Fruit fly (Drosophila melanogaster) whole organism, embryonic: ENCODE results near the gene pbl.

Experiments used
- Ada2b ChIP-seq: fragments of 200-800 bp; sonication (Bioruptor generic); IDR thresholded peaks from 2 replicates; pipeline ENCODE4 v1.3.6; 2022; ENCODE audit warnings: missing biosample characterization, missing genetic modification characterization
- BEAF-32 ChIP-seq: fragments of 200-800 bp; sonication (Bioruptor generic); optimal IDR thresholded peaks from 3 replicates; lab custom pipeline; 2017; ENCODE audit warnings: missing biosample characterization, missing genetic modification characterization, mild to moderate bottlenecking, moderate library complexity, missing genetic modification reagents
- CG10366 ChIP-seq: fragments of 200-800 bp; sonication (Bioruptor generic); IDR thresholded peaks from 2 replicates; pipeline ENCODE4 v1.3.6; 2022; ENCODE audit warnings: missing biosample characterization, missing genetic modification characterization
- CG11456 ChIP-seq: fragments of 200-800 bp; sonication (Bioruptor generic); IDR thresholded peaks from 3 replicates; pipeline ENCODE4 v1.3.6; 2022; ENCODE audit warnings: missing biosample characterization, missing genetic modification characterization
- CG11560 ChIP-seq: fragments of 200-800 bp; sonication (Bioruptor generic); IDR thresholded peaks from 3 replicates; pipeline ENCODE4 v1.3.6; 2022; ENCODE audit warnings: missing biosample characterization, missing genetic modification characterization
- CG12104 ChIP-seq: fragments of 200-800 bp; sonication (Bioruptor generic); optimal IDR thresholded peaks from 3 replicates; lab custom pipeline; 2016; ENCODE audit warnings: missing biosample characterization, missing genetic modification characterization
- CG13287 ChIP-seq: fragments of 200-800 bp; sonication (Bioruptor generic); IDR thresholded peaks from 2 replicates; pipeline ENCODE4 v1.3.6; 2022; ENCODE audit warnings: missing biosample characterization, missing genetic modification characterization; ENCODE audit not compliant: partially characterized antibody
- CG13424 ChIP-seq: fragments of 200-800 bp; sonication (Bioruptor generic); optimal IDR thresholded peaks from 2 replicates; lab custom pipeline; 2019; ENCODE audit warnings: missing biosample characterization, mild to moderate bottlenecking, missing genetic modification characterization, moderate library complexity
- CG14860 ChIP-seq: fragments of 200-800 bp; sonication (Bioruptor generic); IDR thresholded peaks from 3 replicates; pipeline ENCODE4 v1.3.6; 2022; ENCODE audit warnings: missing biosample characterization, missing genetic modification characterization; ENCODE audit not compliant: partially characterized antibody
- CG15011 ChIP-seq: fragments of 200-800 bp; sonication (Bioruptor generic); optimal IDR thresholded peaks from 3 replicates; lab custom pipeline; 2018; ENCODE audit warnings: missing biosample characterization, mild to moderate bottlenecking, missing genetic modification characterization
- CG15479 ChIP-seq: fragments of 200-800 bp; sonication (Bioruptor generic); optimal IDR thresholded peaks from 3 replicates; lab custom pipeline; 2019; ENCODE audit warnings: missing biosample characterization, mild to moderate bottlenecking, missing genetic modification characterization, moderate library complexity
- CG16779 ChIP-seq: fragments of 200-800 bp; sonication (Bioruptor generic); IDR thresholded peaks from 2 replicates; pipeline ENCODE4 v1.3.6; 2022; ENCODE audit warnings: missing biosample characterization, missing genetic modification characterization
- CG16815 ChIP-seq: fragments of 200-800 bp; sonication (Bioruptor generic); optimal IDR thresholded peaks from 3 replicates; lab custom pipeline; 2017; ENCODE audit warnings: missing biosample characterization, mild to moderate bottlenecking, missing genetic modification characterization
- CG18599 ChIP-seq: fragments of 200-800 bp; sonication (Bioruptor generic); optimal IDR thresholded peaks from 3 replicates; lab custom pipeline; 2017; ENCODE audit warnings: missing biosample characterization, missing genetic modification characterization, mild to moderate bottlenecking, moderate library complexity, missing genetic modification reagents
- CG2116 ChIP-seq: fragments of 200-800 bp; sonication (Bioruptor generic); optimal IDR thresholded peaks from 3 replicates; lab custom pipeline; 2018; ENCODE audit warnings: missing biosample characterization, mild to moderate bottlenecking, missing genetic modification characterization
- CG2199 ChIP-seq: fragments of 200-800 bp; sonication (Bioruptor generic); IDR thresholded peaks from 3 replicates; pipeline ENCODE4 v1.3.6; 2022; ENCODE audit warnings: missing biosample characterization, missing genetic modification characterization
- CG2889 ChIP-seq: fragments of 200-800 bp; sonication (Bioruptor generic); IDR thresholded peaks from 3 replicates; pipeline ENCODE4 v1.3.6; 2022; ENCODE audit warnings: missing biosample characterization, missing genetic modification characterization
- CG6254 ChIP-seq: fragments of 200-800 bp; sonication (Bioruptor generic); optimal IDR thresholded peaks from 3 replicates; lab custom pipeline; 2017; ENCODE audit warnings: mild to moderate bottlenecking, missing biosample characterization, missing genetic modification reagents, missing genetic modification characterization
- CG7963 ChIP-seq: fragments of 200-800 bp; sonication (Bioruptor generic); IDR thresholded peaks from 3 replicates; pipeline ENCODE4 v1.3.6; 2022; ENCODE audit warnings: missing biosample characterization, missing genetic modification characterization; ENCODE audit not compliant: partially characterized antibody
- CG8281 ChIP-seq: fragments of 200-800 bp; sonication (Bioruptor generic); optimal IDR thresholded peaks from 2 replicates; lab custom pipeline; 2018; ENCODE audit warnings: missing biosample characterization, mild to moderate bottlenecking, missing genetic modification characterization, moderate library complexity
- CG8290 ChIP-seq, 3 experiments: fragments of 200-800 bp; sonication (Bioruptor generic); optimal IDR thresholded peaks; 2 replicates each; lab custom pipeline; 2016 to 2019; ENCODE audit warnings: missing biosample characterization in 3 of 3, missing genetic modification characterization in 3 of 3, mild to moderate bottlenecking in 2 of 3, moderate library complexity in 1 of 3
- CG8924 ChIP-seq: fragments of 200-800 bp; optimal IDR thresholded peaks from 3 replicates; lab custom pipeline; 2019; ENCODE audit warnings: missing biosample characterization, mild to moderate bottlenecking, missing genetic modification characterization, moderate library complexity
- Dip2 ChIP-seq: fragments of 200-800 bp; sonication (Bioruptor generic); IDR thresholded peaks from 2 replicates; pipeline ENCODE4 v1.3.6; 2022; ENCODE audit warnings: missing biosample characterization, missing genetic modification characterization
- Elba2 ChIP-seq: fragments of 200-800 bp; sonication (Bioruptor generic); optimal IDR thresholded peaks from 3 replicates; lab custom pipeline; 2016; ENCODE audit warnings: missing biosample characterization, missing genetic modification characterization
- Hr39 ChIP-seq: fragments of >200 bp; optimal IDR thresholded peaks from 2 replicates; lab custom pipeline; 2017
- MTF-1 ChIP-seq: fragments of 200-800 bp; sonication (Bioruptor generic); optimal IDR thresholded peaks from 2 replicates; lab custom pipeline; 2018; ENCODE audit warnings: missing biosample characterization, mild to moderate bottlenecking, missing genetic modification characterization, borderline replicate concordance
- Max ChIP-seq: fragments of 200-800 bp; sonication (Bioruptor generic); optimal IDR thresholded peaks from 2 replicates; lab custom pipeline; 2016; ENCODE audit warnings: missing biosample characterization, mild to moderate bottlenecking, missing genetic modification characterization
- NfI ChIP-seq: fragments of 200-800 bp; sonication (Bioruptor generic); optimal IDR thresholded peaks from 3 replicates; lab custom pipeline; 2018; ENCODE audit warnings: missing biosample characterization, mild to moderate bottlenecking, missing genetic modification characterization, moderate library complexity
- Scr ChIP-seq: fragments of 200-800 bp; sonication (Bioruptor generic); IDR thresholded peaks from 2 replicates; pipeline ENCODE4 v1.3.6; 2022; ENCODE audit warnings: missing biosample characterization, missing genetic modification characterization; ENCODE audit not compliant: partially characterized antibody
- Sox100B ChIP-seq: fragments of 200-800 bp; sonication (Bioruptor generic); optimal IDR thresholded peaks from 3 replicates; lab custom pipeline; 2018; ENCODE audit warnings: missing biosample characterization, mild to moderate bottlenecking, missing genetic modification characterization
- Sry-β ChIP-seq: fragments of 200-800 bp; sonication (Bioruptor generic); optimal IDR thresholded peaks from 2 replicates; lab custom pipeline; 2018; ENCODE audit warnings: missing biosample characterization, mild to moderate bottlenecking, missing genetic modification characterization, moderate library complexity
- Sry-δ ChIP-seq: fragments of 200-800 bp; sonication (Bioruptor generic); optimal IDR thresholded peaks from 2 replicates; lab custom pipeline; 2016; ENCODE audit warnings: missing biosample characterization, missing genetic modification characterization
- ab ChIP-seq: fragments of 200-800 bp; sonication (Bioruptor generic); optimal IDR thresholded peaks from 2 replicates; lab custom pipeline; 2016; ENCODE audit warnings: missing biosample characterization, missing genetic modification characterization
- cg ChIP-seq: fragments of 200-800 bp; sonication (Bioruptor generic); optimal IDR thresholded peaks from 3 replicates; lab custom pipeline; 2019; ENCODE audit warnings: missing biosample characterization, mild to moderate bottlenecking, missing genetic modification characterization, moderate library complexity
- chif ChIP-seq, 2 experiments: fragments of 200-800 bp; sonication (Bioruptor generic); optimal IDR thresholded peaks; 3 replicates each; lab custom pipeline; 2016; ENCODE audit warnings: missing biosample characterization in 2 of 2, missing genetic modification characterization in 2 of 2
- cwo ChIP-seq: fragments of 200-800 bp; sonication (Bioruptor generic); optimal IDR thresholded peaks from 3 replicates; lab custom pipeline; 2017; ENCODE audit warnings: missing biosample characterization, missing genetic modification characterization, mild to moderate bottlenecking, moderate library complexity, missing genetic modification reagents
- dpn ChIP-seq, 2 experiments: fragments of 200-800 bp; sonication (Bioruptor generic); optimal IDR thresholded peaks; 3 replicates each; lab custom pipeline; 2016; ENCODE audit warnings: missing biosample characterization in 2 of 2, missing genetic modification characterization in 2 of 2
- ewg ChIP-seq: fragments of 200-800 bp; sonication (Bioruptor generic); optimal IDR thresholded peaks from 3 replicates; lab custom pipeline; 2017; ENCODE audit warnings: mild to moderate bottlenecking, missing biosample characterization, missing genetic modification reagents, missing genetic modification characterization
- fru ChIP-seq: fragments of >200 bp; optimal IDR thresholded peaks from 2 replicates; lab custom pipeline; 2017
- insv ChIP-seq, 2 experiments: fragments of 200-800 bp; sonication (Bioruptor generic); optimal IDR thresholded peaks; 3 replicates each; lab custom pipeline; 2016 to 2018; ENCODE audit warnings: missing biosample characterization in 2 of 2, missing genetic modification characterization in 2 of 2
- mld ChIP-seq: fragments of 200-800 bp; sonication (Bioruptor generic); IDR thresholded peaks from 3 replicates; pipeline ENCODE4 v1.3.6; 2022; ENCODE audit warnings: missing biosample characterization, missing genetic modification characterization; ENCODE audit not compliant: partially characterized antibody
- odd ChIP-seq: fragments of 200-800 bp; sonication (Bioruptor generic); optimal IDR thresholded peaks from 2 replicates; lab custom pipeline; 2017; ENCODE audit warnings: missing biosample characterization, mild to moderate bottlenecking, missing genetic modification characterization
- pum ChIP-seq: fragments of 200-800 bp; sonication (Bioruptor generic); optimal IDR thresholded peaks from 2 replicates; lab custom pipeline; 2016; ENCODE audit warnings: missing biosample characterization, missing genetic modification characterization
- slp2 ChIP-seq: fragments of 200-800 bp; sonication (Bioruptor generic); optimal IDR thresholded peaks from 2 replicates; lab custom pipeline; 2016; ENCODE audit warnings: missing biosample characterization, missing genetic modification characterization
- sob ChIP-seq: fragments of 200-800 bp; sonication (Bioruptor generic); IDR thresholded peaks from 2 replicates; pipeline ENCODE4 v1.3.6; 2022; ENCODE audit warnings: missing biosample characterization, missing genetic modification characterization
- tna ChIP-seq: fragments of 200-800 bp; sonication (Bioruptor generic); IDR thresholded peaks from 2 replicates; pipeline ENCODE4 v1.3.6; 2022; ENCODE audit warnings: missing biosample characterization, missing genetic modification characterization; ENCODE audit not compliant: partially characterized antibody
- unpg ChIP-seq: fragments of 200-800 bp; sonication (Bioruptor generic); optimal IDR thresholded peaks from 3 replicates; lab custom pipeline; 2018; ENCODE audit warnings: missing biosample characterization, mild to moderate bottlenecking, missing genetic modification characterization, moderate library complexity
- wdn ChIP-seq: fragments of 200-800 bp; sonication (Bioruptor generic); IDR thresholded peaks from 2 replicates; pipeline ENCODE4 v1.3.6; 2022; ENCODE audit warnings: missing biosample characterization, missing genetic modification characterization
- yki ChIP-seq: fragments of >200 bp; optimal IDR thresholded peaks from 3 replicates; lab custom pipeline; 2018
- zf30C ChIP-seq: fragments of 200-800 bp; sonication (Bioruptor generic); optimal IDR thresholded peaks from 3 replicates; lab custom pipeline; 2018; ENCODE audit warnings: missing biosample characterization, mild to moderate bottlenecking, missing genetic modification characterization

pbl gene

dm6 chr3L:7863766-7864305 is 47.9 kb downstream of the pbl start (continued):
- peak; percentile 2 for TF ChIP-seq MTF-1 (GFP tag; lab: Kevin White, UChicago)
- peak; percentile 47 for TF ChIP-seq NfI (GFP tag; lab: Kevin White, UChicago)
- TF ChIP-seq chif (GFP tag; optimal IDR thresholded peaks at IDR 0.05; lab: Kevin White, UChicago), result no peak
- no peak for TF ChIP-seq ewg (GFP tag; lab: Kevin White, UChicago)
- TF ChIP-seq wdn, result peak; percentile 60; the same call in 1 of the 2 replicates
- TF ChIP-seq ab (GFP tag; lab: Kevin White, UChicago), result no peak
- TF ChIP-seq pum (GFP tag; lab: Kevin White, UChicago), result no peak
- no peak for TF ChIP-seq CG2889
- TF ChIP-seq CG6254 (GFP tag; lab: Kevin White, UChicago), result no peak
- TF ChIP-seq CG14860 (GFP tag; lab: Robert Waterston, UW), result no peak
- no peak for TF ChIP-seq tna (GFP tag; lab: Robert Waterston, UW)
- no peak for TF ChIP-seq Sry-δ (GFP tag; lab: Kevin White, UChicago)
- no peak for TF ChIP-seq Dip2 (GFP tag; lab: Robert Waterston, UW)
- peak; percentile 64; the same call in 2 of the 3 replicates for TF ChIP-seq CG11560 (tag; lab: Robert Waterston, UW)
- TF ChIP-seq insv (GFP tag; optimal IDR thresholded peaks at IDR 0.05; lab: Kevin White, UChicago), result no peak
- no peak for TF ChIP-seq Sry-β (GFP tag; lab: Kevin White, UChicago)
- TF ChIP-seq Max (GFP tag; lab: Kevin White, UChicago), result peak; percentile 3
- peak; percentile 89 for TF ChIP-seq cwo
- TF ChIP-seq Sox100B (GFP tag; lab: Kevin White, UChicago), result peak; percentile 26
- peak; percentile 43; the same call in 1 of the 2 replicates for TF ChIP-seq CG10366 (GFP tag; lab: Robert Waterston, UW)
- TF ChIP-seq slp2, result no peak
- TF ChIP-seq CG18599 (GFP tag; lab: Kevin White, UChicago), result peak; percentile 84
- TF ChIP-seq BEAF-32 (GFP tag; lab: Kevin White, UChicago), result no peak
- no peak for TF ChIP-seq cg (GFP tag; lab: Kevin White, UChicago)
- TF ChIP-seq odd (GFP tag; lab: Kevin White, UChicago), result peak; percentile 14
- no peak for TF ChIP-seq CG15479 (GFP tag; lab: Kevin White, UChicago)
- TF ChIP-seq CG11456 (GFP tag; lab: Robert Waterston, UW), result peak; percentile 73; the same call in 2 of the 3 replicates
- TF ChIP-seq CG2116 (GFP tag; lab: Kevin White, UChicago), result no peak
- TF ChIP-seq CG8924 (tag; lab: Kevin White, UChicago), result peak; percentile 67
- peak; percentile 35 for TF ChIP-seq CG12104
- peak; percentile 83 for TF ChIP-seq sob (GFP tag; lab: Robert Waterston, UW)
- no peak for TF ChIP-seq CG8290 (GFP tag; optimal IDR thresholded peaks at IDR 0.05; lab: Kevin White, UChicago)
- peak in 1 of 2 experiments; percentile 21 for TF ChIP-seq CG8290 (tag; optimal IDR thresholded peaks at IDR 0.05; lab: Kevin White, UChicago)
- no peak for TF ChIP-seq CG7963 (GFP tag; lab: Robert Waterston, UW)
- no peak for TF ChIP-seq mld
- TF ChIP-seq CG16815 (GFP tag; lab: Kevin White, UChicago), result peak; percentile 44
- no peak for TF ChIP-seq fru (lab: Kevin White, UChicago)
- TF ChIP-seq CG15011 (GFP tag; lab: Kevin White, UChicago), result peak; percentile 68
- peak; percentile 14 for TF ChIP-seq zf30C (GFP tag; lab: Kevin White, UChicago)
- no peak for TF ChIP-seq CG13287 (GFP tag; lab: Robert Waterston, UW)
- no peak for TF ChIP-seq CG8281 (tag; lab: Kevin White, UChicago)
- no peak for TF ChIP-seq Hr39 (lab: Kevin White, UChicago)
- TF ChIP-seq CG16779, result no peak
- TF ChIP-seq CG13424, result peak; percentile 39
- TF ChIP-seq Ada2b (GFP tag; lab: Robert Waterston, UW), result peak; percentile 69
- TF ChIP-seq dpn (GFP tag; optimal IDR thresholded peaks at IDR 0.05; lab: Kevin White, UChicago), result peak; percentile 9 to 67
- TF ChIP-seq CG2199 (GFP tag; lab: Robert Waterston, UW), result no peak
- TF ChIP-seq yki (lab: Kevin White, UChicago), result no peak
- no peak for TF ChIP-seq Elba2 (GFP tag; lab: Kevin White, UChicago)
- TF ChIP-seq unpg, result peak; percentile 73
- no peak for TF ChIP-seq Scr (GFP tag; lab: Robert Waterston, UW)
